Fruit fly (Drosophila melanogaster) ovary, adult (tissue): Measurements from ENCODE around the gene MsrA.

Experiments
- CG17801 ChIP-seq: fragments of 200-800 bp; optimal IDR thresholded peaks from 2 replicates; lab custom pipeline; 2019; ENCODE audit warnings: missing biosample characterization, mild to moderate bottlenecking, missing genetic modification characterization, moderate library complexity; ENCODE audit not compliant: partially characterized antibody

MsrA gene

dm6 chr3L:15510787-15511186, at the start of gene MsrA:
TSS of gene MsrA (plus strand) at chr3L:15511052.
- TF ChIP-seq CG17801 (GFP tag; lab: Kevin White, UChicago), result peak; percentile 36

dm6 chr3L:15474010-15474409, 36.8 kb upstream of the MsrA start, which contains the start of gene cocoon:
TSS of gene cocoon (minus strand) at chr3L:15474110.
- TF ChIP-seq CG17801 (GFP tag; lab: Kevin White, UChicago), result no peak

DNA sequence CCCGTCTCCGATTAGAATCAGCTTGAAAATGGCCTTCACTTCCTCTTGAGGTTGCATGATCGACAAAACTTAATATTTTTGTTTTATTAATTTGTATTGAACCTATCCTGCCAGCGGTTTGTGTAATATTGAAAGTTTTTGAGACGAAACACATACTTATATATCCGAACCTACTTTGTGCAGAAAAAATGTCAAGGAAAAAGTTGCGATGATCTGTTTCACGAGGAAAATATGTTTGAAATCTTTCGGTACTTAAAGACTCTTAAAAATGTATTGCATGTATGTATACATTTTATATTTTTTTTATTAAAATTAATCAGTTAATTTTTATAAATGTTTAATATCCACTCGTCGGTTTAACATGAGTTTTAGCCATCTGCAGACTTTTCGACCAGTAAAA, 25.6 kb upstream of the MsrA start, which contains the start of gene Ran-like:
Gene Ran-like (minus strand): TSS at position 101 of the 400 bp plus-strand sequence.
- no peak for TF ChIP-seq CG17801 (GFP tag; lab: Kevin White, UChicago)

DNA sequence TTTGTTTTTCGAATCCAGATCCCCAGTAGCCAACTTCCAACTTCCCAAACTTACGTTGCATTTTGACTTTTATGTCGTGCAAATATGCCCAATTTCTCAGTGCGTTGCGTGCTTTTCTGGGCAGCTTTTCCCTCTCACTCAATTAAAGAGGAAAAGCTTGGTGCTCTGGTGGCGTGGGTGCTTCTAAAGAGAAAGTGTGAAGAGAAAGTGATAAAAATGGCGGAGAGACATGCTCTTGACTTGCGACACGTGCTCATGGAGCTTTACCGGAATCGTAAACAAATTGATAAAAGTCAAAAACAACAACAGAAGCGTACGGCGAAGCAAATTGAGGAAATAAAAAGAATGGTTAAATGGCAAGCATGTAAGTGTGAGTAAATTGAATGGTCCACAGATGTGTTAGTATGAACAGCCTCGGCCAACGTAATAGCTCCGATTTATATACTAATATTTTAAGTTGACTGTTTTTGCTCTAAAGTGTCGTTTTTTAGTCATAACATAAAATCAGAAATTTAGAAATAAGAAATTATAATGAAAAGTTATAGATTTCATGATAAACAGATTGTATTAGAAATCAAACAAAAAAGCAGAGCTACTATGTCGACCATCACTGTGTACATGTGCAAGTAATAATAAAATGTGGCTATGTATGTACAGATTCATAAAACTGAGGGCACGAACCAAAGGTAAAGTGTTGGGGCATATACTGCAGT, 16.8 kb upstream of the MsrA start:
- peak; percentile 17 for TF ChIP-seq CG17801 (GFP tag; lab: Kevin White, UChicago)

dm6 chr3L:15494599-15495271, 16.1 kb upstream of the MsrA start:
- TF ChIP-seq CG17801 (GFP tag; lab: Kevin White, UChicago), result no peak

- no peak for TF ChIP-seq CG17801 (GFP tag; lab: Kevin White, UChicago)
Measured at dm6 chr3L:15495449-15495848, 15.4 kb upstream of the MsrA start, which contains the start of gene CG12355. TSS of gene CG12355 (minus strand) at chr3L:15495549.

- no peak for TF ChIP-seq CG17801 (GFP tag; lab: Kevin White, UChicago)
Measured at dm6 chr3L:15496274-15496673, 14.6 kb upstream of the MsrA start, which contains the start of gene CG13455. TSS of gene CG13455 (plus strand) at chr3L:15496574.

DNA sequence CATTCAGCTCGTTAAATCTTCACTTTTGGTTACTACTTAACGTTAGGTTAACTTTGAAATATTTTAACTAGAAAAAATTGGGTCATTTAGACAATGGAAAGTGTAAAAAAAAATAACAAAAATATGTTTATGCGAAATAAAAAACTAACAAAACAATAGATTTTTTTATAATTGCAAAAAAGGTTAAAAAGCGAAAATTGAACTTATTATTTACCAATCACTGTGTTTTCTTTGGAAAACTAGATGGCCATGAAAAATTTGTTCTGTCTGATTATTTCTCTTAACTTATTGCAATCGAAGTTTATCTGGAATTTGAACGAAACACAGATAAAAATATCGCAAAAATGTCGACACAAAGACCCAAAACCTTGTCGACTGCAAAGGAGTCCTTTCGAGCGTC, 12.9 kb upstream of the MsrA start, which contains the start of gene CG7276:
Gene CG7276 (plus strand): TSS at position 301 of the 400 bp plus-strand sequence.
- TF ChIP-seq CG17801 (GFP tag; lab: Kevin White, UChicago), result no peak

DNA sequence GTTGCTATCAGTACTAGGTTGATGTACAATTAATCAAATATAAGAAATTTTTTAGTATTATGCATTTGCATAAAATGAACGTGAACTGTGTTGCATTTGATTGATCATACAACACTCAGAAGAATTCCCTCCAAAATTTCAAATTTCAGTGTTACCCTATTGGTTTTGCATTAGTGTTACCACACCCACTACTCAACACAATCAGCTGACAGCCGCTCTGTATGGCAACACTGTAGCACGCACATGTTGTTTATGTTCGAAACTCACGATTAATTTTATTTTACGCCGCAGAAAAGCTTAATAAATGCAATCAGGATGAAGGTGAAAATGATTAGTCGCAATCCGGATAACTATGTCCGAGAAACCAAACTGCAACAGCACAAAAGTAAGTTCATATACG, 12.1 kb upstream of the MsrA start, which contains the start of gene CG7275:
Gene CG7275 (plus strand): TSS at position 215 of the 400 bp plus-strand sequence.
- no peak for TF ChIP-seq CG17801 (GFP tag; lab: Kevin White, UChicago)

DNA sequence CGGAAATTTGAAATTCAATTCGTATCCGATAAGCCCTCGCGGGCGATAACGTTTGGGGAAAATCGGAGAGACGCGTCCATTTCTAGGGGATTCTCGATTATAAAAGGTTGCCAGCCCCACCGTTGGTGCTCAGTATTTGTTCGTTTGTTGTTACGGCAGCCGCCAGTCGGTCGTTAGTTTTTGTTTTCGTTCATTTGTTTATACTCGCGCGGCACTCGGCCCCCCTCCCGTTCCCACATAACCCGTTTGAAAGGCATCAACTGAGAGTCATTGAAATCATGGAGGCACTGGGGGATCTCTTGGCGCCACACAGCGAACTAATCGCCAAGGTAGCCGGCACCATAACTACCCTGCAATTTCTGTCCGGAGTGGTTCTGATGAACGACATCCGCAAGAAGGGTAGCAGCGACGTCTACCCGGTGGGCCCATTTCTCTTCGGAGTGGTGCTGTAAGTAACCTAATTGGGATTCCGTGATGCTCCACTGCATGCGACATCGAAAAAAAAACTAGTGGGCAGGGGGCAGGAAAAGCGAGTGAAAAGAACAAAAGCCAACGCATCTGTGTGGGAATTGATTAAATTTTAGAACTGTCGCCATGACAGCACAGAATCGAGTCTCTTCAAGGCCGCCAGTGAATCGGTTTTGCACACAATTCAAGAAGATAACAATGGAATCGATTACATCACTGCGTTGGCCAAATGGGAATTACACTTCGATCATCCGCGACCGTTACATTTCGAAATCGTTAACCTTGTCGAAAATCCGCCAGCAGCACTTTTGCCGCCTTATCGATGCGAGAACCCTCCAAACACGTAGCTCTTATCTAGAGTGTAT, 9.8 kb upstream of the MsrA start, which contains the start of gene CG7272:
Gene CG7272 (plus strand): TSS at position 126 of the 833 bp plus-strand sequence.
- TF ChIP-seq CG17801 (GFP tag; lab: Kevin White, UChicago), result peak; percentile 1

DNA sequence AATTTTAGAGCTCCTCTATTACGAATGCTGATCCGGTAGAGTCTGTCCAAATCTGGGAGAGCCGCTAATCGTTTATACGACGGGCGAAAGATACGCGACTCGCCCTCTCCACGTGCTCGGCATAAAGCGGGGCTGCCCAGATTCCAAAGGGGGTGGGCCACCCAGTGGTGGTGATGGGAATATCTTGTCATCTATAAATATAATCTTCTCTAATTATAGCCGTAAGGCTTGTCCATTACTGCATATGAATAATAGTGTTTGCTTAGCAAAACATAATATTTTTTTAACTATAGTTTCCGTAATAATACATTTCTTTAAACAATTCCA, 9.2 kb upstream of the MsrA start:
- no peak for TF ChIP-seq CG17801 (GFP tag; lab: Kevin White, UChicago)

dm6 chr3L:15502256-15502655, 8.6 kb upstream of the MsrA start:
- no peak for TF ChIP-seq CG17801 (GFP tag; lab: Kevin White, UChicago)

- TF ChIP-seq CG17801 (GFP tag; lab: Kevin White, UChicago), result no peak
Measured at dm6 chr3L:15504687-15505086, 6.2 kb upstream of the MsrA start, which contains the start of gene CG7857. TSS of gene CG7857 (minus strand) at chr3L:15504894.

dm6 chr3L:15506174-15506926, 4.5 kb upstream of the MsrA start:
- no peak for TF ChIP-seq CG17801 (GFP tag; lab: Kevin White, UChicago)
